Worm (Caenorhabditis elegans): ENCODE measurements around the gene F52D2.6.
A peak's percentile ranks its signal among the peaks of the same experiment; 100 is the strongest.

The F52D2.6 gene

ce11 chrX:1974699-1975098 is 1.1 kb upstream of the F52D2.6 start, which contains the start of gene F52D2.5:
Gene F52D2.5 (minus strand): TSS chrX:1974799.
- no peak for TF ChIP-seq fos-1 (tag; optimal IDR thresholded peaks at IDR 0.05)
- TF ChIP-seq ceh-63 (GFP tag; optimal IDR thresholded peaks at IDR 0.05), result no peak
- TF ChIP-seq lsy-2 (tag; optimal IDR thresholded peaks at IDR 0.05), result no peak
- no peak for TF ChIP-seq nhr-11 (tag; optimal IDR thresholded peaks at IDR 0.05)
- TF ChIP-seq ceh-88 (GFP tag; IDR thresholded peaks at IDR 0.05), result no peak
- TF ChIP-seq Y116A8C.19 (tag; optimal IDR thresholded peaks at IDR 0.05; ENCODE audit: borderline replicate concordance), result no peak
- TF ChIP-seq zip-4 (GFP tag; optimal IDR thresholded peaks at IDR 0.05), result no peak
- TF ChIP-seq sptf-1 (tag; optimal IDR thresholded peaks at IDR 0.05), result no peak
- TF ChIP-seq irx-1 (tag; optimal IDR thresholded peaks at IDR 0.05), result no peak
- no peak for TF ChIP-seq ceh-8 (GFP tag; optimal IDR thresholded peaks at IDR 0.05)

ce11 chrX:1977708-1978107 is 1.9 kb downstream of the F52D2.6 start, which contains the start of gene F52D2.12:
Gene F52D2.12 (plus strand): TSS chrX:1978014.
- TF ChIP-seq fkh-4 (tag; optimal IDR thresholded peaks at IDR 0.05; ENCODE audit: borderline replicate concordance) (no peak), jun-1 (tag; optimal IDR thresholded peaks at IDR 0.05) (no peak), lin-35 (GFP tag; optimal IDR thresholded peaks at IDR 0.05) (no peak), pax-3 (tag; optimal IDR thresholded peaks at IDR 0.05) (no peak), nhr-20 (tag; optimal IDR thresholded peaks at IDR 0.05) (no peak), fkh-10 (GFP tag; optimal IDR thresholded peaks at IDR 0.05) (no peak), pqm-1 (tag; optimal IDR thresholded peaks at IDR 0.05) (no peak), efl-1 (optimal IDR thresholded peaks at IDR 0.05) (no peak), efl-1 (GFP tag; optimal IDR thresholded peaks at IDR 0.05 in 1 of 2) (peak in 1 of 2 experiments; percentile 19)

- TF ChIP-seq efl-1 (optimal IDR thresholded peaks at IDR 0.05) (no peak), efl-1 (GFP tag; optimal IDR thresholded peaks at IDR 0.05 in 1 of 2) (peak in 1 of 2 experiments; percentile 69), vab-15 (tag; optimal IDR thresholded peaks at IDR 0.05) (no peak)
Measured at ce11 chrX:1981654-1982053, 5.9 kb downstream of the F52D2.6 start.

DNA sequence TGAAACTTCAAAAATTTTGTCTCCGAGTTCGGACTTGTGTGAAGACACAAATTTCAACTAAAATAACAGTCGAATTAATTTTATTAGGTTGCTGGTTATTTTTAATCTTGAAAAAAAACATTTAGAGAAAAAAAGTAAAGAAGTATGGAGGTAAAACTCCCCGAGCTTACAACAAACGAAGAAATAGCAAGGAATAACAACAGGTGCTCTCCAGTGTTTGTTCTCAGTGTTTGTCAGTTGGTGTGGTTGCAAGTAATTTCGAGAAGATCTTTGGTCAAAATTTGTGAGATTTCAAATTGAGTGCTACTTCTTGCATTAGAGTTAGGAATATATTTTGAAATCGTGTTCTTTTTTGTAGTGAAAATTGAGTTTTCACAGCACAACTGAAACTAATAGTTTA is 9.0 kb downstream of the F52D2.6 start:
- TF ChIP-seq hlh-17 (GFP tag; optimal IDR thresholded peaks at IDR 0.05; ENCODE audit: borderline replicate concordance), result no peak
- no peak for TF ChIP-seq mep-1 (tag; optimal IDR thresholded peaks at IDR 0.05)
- no peak for TF ChIP-seq mab-9 (GFP tag; IDR thresholded peaks at IDR 0.05)
- TF ChIP-seq alr-1 (tag; optimal IDR thresholded peaks at IDR 0.05; ENCODE audit: borderline replicate concordance), result no peak
- TF ChIP-seq skn-1 (tag; optimal IDR thresholded peaks at IDR 0.05), result peak; percentile 2

DNA sequence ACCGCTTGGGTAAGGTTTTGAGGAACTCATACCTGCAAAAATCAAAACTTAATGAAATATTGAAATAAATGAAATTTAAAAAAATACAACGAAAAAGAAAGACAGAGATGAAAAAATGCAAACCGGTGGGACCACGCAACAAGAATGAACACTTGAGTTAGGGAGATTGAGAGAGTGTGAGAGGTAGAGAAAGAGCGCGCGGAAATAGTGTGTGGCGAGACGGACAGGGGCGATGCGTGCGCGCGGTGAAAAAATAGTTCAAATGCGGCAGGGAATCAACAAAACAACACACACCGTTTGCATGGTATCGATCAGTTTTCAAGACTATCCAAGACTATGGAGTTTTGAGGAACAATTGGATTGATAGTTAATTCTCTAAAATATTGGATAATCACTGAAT is 13.8 kb downstream of the F52D2.6 start, which contains the start of gene meg-3:
meg-3 (minus strand) TSS at position 32 of the 400 bp plus-strand sequence.
- TF ChIP-seq lin-35 (GFP tag; optimal IDR thresholded peaks at IDR 0.05) (peak in 1 of 2 experiments; percentile 9), F16B12.6 (tag; optimal IDR thresholded peaks at IDR 0.05) (no peak), nhr-19 (GFP tag; conservative IDR thresholded peaks at IDR 0.05) (peak; percentile 38), C16A3.4 (tag; optimal IDR thresholded peaks at IDR 0.05) (no peak), ceh-82 (tag; optimal IDR thresholded peaks at IDR 0.05) (peak in 1 of 3 experiments; percentile 6), hlh-17 (GFP tag; optimal IDR thresholded peaks at IDR 0.05; ENCODE audit: borderline replicate concordance) (no peak), fkh-8 (tag; optimal IDR thresholded peaks at IDR 0.05) (no peak), efl-1 (optimal IDR thresholded peaks at IDR 0.05) (peak; percentile 36 to 64), efl-1 (GFP tag; optimal IDR thresholded peaks at IDR 0.05 in 1 of 2) (peak in 1 of 2 experiments; percentile 44), grh-1 (GFP tag; IDR thresholded peaks at IDR 0.05) (0 out of 2 replicates have a peak, but pooled peaks have one; percentile 19), rnt-1 (tag; optimal IDR thresholded peaks at IDR 0.05) (peak; percentile 34), nhr-85 (tag) (peak; percentile 63), ceh-63 (GFP tag; optimal IDR thresholded peaks at IDR 0.05) (no peak), nhr-47 (tag; optimal IDR thresholded peaks at IDR 0.05) (no peak)

All from whole organism, L1 larva.